Fruit fly (Drosophila melanogaster): ENCODE measurements around the gene CG11226.
A peak's percentile ranks its signal among the peaks of the same experiment; 100 is the strongest.

- TF ChIP-seq CG4496 (GFP tag; IDR thresholded peaks at IDR 0.05) (peak; percentile 33; the same call in 2 of the 3 replicates), gl (tag; optimal IDR thresholded peaks at IDR 0.05) (no peak), CG9948 (tag; optimal IDR thresholded peaks at IDR 0.05) (peak; percentile 54), CG10348 (GFP tag; IDR thresholded peaks at IDR 0.05) (no peak), Snoo (tag; optimal IDR thresholded peaks at IDR 0.05) (peak; percentile 72), Ets98B (GFP tag; IDR thresholded peaks at IDR 0.05) (no peak; the same call in none of the 2 replicates), fd96Ca (GFP tag; IDR thresholded peaks at IDR 0.05) (no peak; the same call in 2 of the 3 replicates), rn (GFP tag; IDR thresholded peaks at IDR 0.05) (no peak), EcR (GFP tag; optimal IDR thresholded peaks at IDR 0.05) (no peak), CG17806 (tag; optimal IDR thresholded peaks at IDR 0.05) (peak; percentile 51), CG32121 (GFP tag; IDR thresholded peaks at IDR 0.05) (peak; percentile 74), CG15710 (tag; optimal IDR thresholded peaks at IDR 0.05) (peak; percentile 64), CG8301 (tag; optimal IDR thresholded peaks at IDR 0.05) (peak; percentile 63), D1 (tag; optimal IDR thresholded peaks at IDR 0.05) (no peak)
These were observed 28.2 kb downstream of the CG11226 start for dm6 chr3L:22865061-22865418.
